Worm (Caenorhabditis elegans) whole organism, young adult: ENCODE data around the gene F21C10.4.

Source experiments
- C06A6.2 ChIP-seq: fragments of 200-800 bp; sonication (Bioruptor generic); conservative IDR thresholded peaks from 2 replicates; pipeline ENCODE4 v1.3.6; 2022; ENCODE audit warnings: missing genetic modification characterization, missing compliant biosample characterization
- D2030.7 ChIP-seq: fragments of 200-800 bp; sonication (Bioruptor generic); IDR thresholded peaks from 2 replicates; pipeline ENCODE4 v1.3.6; 2022; ENCODE audit warnings: missing genetic modification reagents, missing genetic modification characterization, missing compliant biosample characterization
- F37B4.10 ChIP-seq: fragments of 200-800 bp; sonication (Bioruptor generic); IDR thresholded peaks from 2 replicates; pipeline ENCODE4 v1.3.6; 2022; ENCODE audit warnings: missing genetic modification characterization, missing compliant biosample characterization
- F39B2.1 ChIP-seq: fragments of 200-800 bp; sonication (Bioruptor generic); IDR thresholded peaks from 2 replicates; pipeline ENCODE4 v1.3.6; 2022; ENCODE audit warnings: missing genetic modification reagents, missing genetic modification characterization, missing compliant biosample characterization
- F49E8.2 ChIP-seq: sonication (generic microtip); optimal IDR thresholded peaks from 3 replicates; lab custom pipeline; 2017; ENCODE audit warnings: missing genetic modification characterization, mild to moderate bottlenecking, missing compliant biosample characterization, antibody characterized with exemption, moderate library complexity; ENCODE audit not compliant: insufficient read depth
- K12H6.12 ChIP-seq: fragments of 200-800 bp; sonication (Bioruptor generic); optimal IDR thresholded peaks from 2 replicates; lab custom pipeline; 2018; ENCODE audit warnings: mild to moderate bottlenecking, missing genetic modification characterization, missing compliant biosample characterization
- Y53G8AR.9 ChIP-seq: fragments of 200-800 bp; sonication (Bioruptor generic); conservative IDR thresholded peaks from 2 replicates; pipeline ENCODE4 v1.3.6; 2022; ENCODE audit warnings: missing genetic modification reagents, missing genetic modification characterization, missing compliant biosample characterization
- Y95B8A.8 ChIP-seq: fragments of 200-800 bp; sonication (Bioruptor generic); IDR thresholded peaks from 2 replicates; pipeline ENCODE4 v1.3.6; 2022; ENCODE audit warnings: missing genetic modification reagents, missing genetic modification characterization, missing compliant biosample characterization
- akir-1 ChIP-seq: fragments of 200-800 bp; sonication (Bioruptor generic); optimal IDR thresholded peaks from 2 replicates; lab custom pipeline; 2018; ENCODE audit warnings: mild to moderate bottlenecking, missing genetic modification characterization, moderate library complexity, missing compliant biosample characterization
- aptf-2 ChIP-seq: fragments of 200-800 bp; sonication (Bioruptor generic); conservative IDR thresholded peaks from 2 replicates; pipeline ENCODE4 v1.3.6; 2022; ENCODE audit warnings: missing genetic modification reagents, missing genetic modification characterization, missing compliant biosample characterization
- aptf-3 ChIP-seq: fragments of 200-800 bp; sonication (Bioruptor generic); IDR thresholded peaks from 2 replicates; pipeline ENCODE4 v1.3.6; 2022; ENCODE audit warnings: missing genetic modification characterization, missing compliant biosample characterization
- ccch-3 ChIP-seq: fragments of 200-800 bp; sonication (Bioruptor generic); optimal IDR thresholded peaks from 2 replicates; lab custom pipeline; 2018; ENCODE audit warnings: mild to moderate bottlenecking, missing genetic modification characterization, missing compliant biosample characterization
- cebp-1 ChIP-seq, 2 experiments: fragments of 200-800 bp in 1 of 2; sonication (Bioruptor generic) in 1 of 2; sonication (generic microtip) in 1 of 2; IDR thresholded peaks in 1 of 2; optimal IDR thresholded peaks in 1 of 2; 2 replicates each; pipeline versions ENCODE4 v1.3.6 to Lab custom; 2017 to 2022; ENCODE audit warnings: missing compliant biosample characterization in 2 of 2, missing genetic modification characterization in 2 of 2, mild to moderate bottlenecking in 1 of 2, missing genetic modification reagents in 1 of 2, moderate library complexity in 1 of 2
- cebp-2 ChIP-seq: fragments of 200-800 bp; sonication (Bioruptor generic); IDR thresholded peaks from 2 replicates; pipeline ENCODE4 v1.3.6; 2022; ENCODE audit warnings: missing genetic modification characterization, missing compliant biosample characterization
- ceh-100 ChIP-seq: fragments of 200-800 bp; sonication (Bioruptor generic); IDR thresholded peaks from 2 replicates; pipeline ENCODE4 v1.3.6; 2022; ENCODE audit warnings: missing genetic modification reagents, missing genetic modification characterization, missing compliant biosample characterization
- ceh-40 ChIP-seq: fragments of 200-800 bp; sonication (Bioruptor generic); IDR thresholded peaks from 2 replicates; pipeline ENCODE4 v1.3.6; 2022; ENCODE audit warnings: missing genetic modification characterization, missing compliant biosample characterization
- ceh-79 ChIP-seq: sonication (generic microtip); optimal IDR thresholded peaks from 2 replicates; lab custom pipeline; 2017; ENCODE audit warnings: mild to moderate bottlenecking, missing genetic modification characterization, missing compliant biosample characterization
- chd-7 ChIP-seq: sonication (generic microtip); optimal IDR thresholded peaks from 2 replicates; lab custom pipeline; 2016; ENCODE audit warnings: mild to moderate bottlenecking, missing genetic modification characterization, moderate library complexity, missing compliant biosample characterization
- die-1 ChIP-seq: sonication (generic microtip); optimal IDR thresholded peaks from 2 replicates; lab custom pipeline; 2016; ENCODE audit warnings: missing genotype, mild to moderate bottlenecking, missing genetic modification characterization, missing compliant biosample characterization
- ekl-4 ChIP-seq: fragments of 200-800 bp; sonication (Bioruptor generic); IDR thresholded peaks from 2 replicates; pipeline ENCODE4 v1.3.6; 2022; ENCODE audit warnings: missing genetic modification reagents, missing genetic modification characterization, missing compliant biosample characterization
- ets-4 ChIP-seq: fragments of 200-800 bp; sonication (Bioruptor generic); optimal IDR thresholded peaks from 2 replicates; lab custom pipeline; 2018; ENCODE audit warnings: mild to moderate bottlenecking, missing genetic modification characterization, missing compliant biosample characterization
- hlh-12 ChIP-seq: sonication (generic microtip); optimal IDR thresholded peaks from 2 replicates; lab custom pipeline; 2016; ENCODE audit warnings: missing genetic modification characterization, missing compliant biosample characterization
- hmg-1.2 ChIP-seq: fragments of 200-800 bp; sonication (Bioruptor generic); IDR thresholded peaks from 2 replicates; pipeline ENCODE4 v1.3.6; 2022; ENCODE audit warnings: missing genetic modification reagents, missing genetic modification characterization, missing compliant biosample characterization
- hmg-20 ChIP-seq: fragments of 200-800 bp; sonication (Bioruptor generic); IDR thresholded peaks from 2 replicates; pipeline ENCODE4 v1.3.6; 2022; ENCODE audit warnings: missing genetic modification reagents, missing genetic modification characterization, missing compliant biosample characterization
- let-526 ChIP-seq: fragments of 200-800 bp; sonication (Bioruptor generic); IDR thresholded peaks from 2 replicates; pipeline ENCODE4 v1.3.6; 2022; ENCODE audit warnings: missing genetic modification reagents, missing genetic modification characterization, missing compliant biosample characterization
- lsl-1 ChIP-seq: fragments of 200-800 bp; sonication (Bioruptor generic); optimal IDR thresholded peaks from 2 replicates; lab custom pipeline; 2018; ENCODE audit warnings: mild to moderate bottlenecking, missing genetic modification characterization, moderate library complexity, missing compliant biosample characterization
- lsy-27 ChIP-seq: sonication (generic microtip); optimal IDR thresholded peaks from 2 replicates; lab custom pipeline; 2017; ENCODE audit warnings: missing genetic modification characterization, mild to moderate bottlenecking, missing compliant biosample characterization, antibody characterized with exemption, missing genotype, borderline replicate concordance; ENCODE audit not compliant: insufficient read depth
- madf-10 ChIP-seq: sonication (generic microtip); optimal IDR thresholded peaks from 2 replicates; lab custom pipeline; 2016; ENCODE audit warnings: mild to moderate bottlenecking, missing genetic modification characterization, missing compliant biosample characterization
- madf-3 ChIP-seq: fragments of 200-800 bp; sonication (Bioruptor generic); IDR thresholded peaks from 2 replicates; pipeline ENCODE4 v1.3.6; 2022; ENCODE audit warnings: missing genetic modification reagents, missing genetic modification characterization, missing compliant biosample characterization
- mcd-1 ChIP-seq: fragments of 200-800 bp; sonication (Bioruptor generic); IDR thresholded peaks from 2 replicates; pipeline ENCODE4 v1.3.6; 2022; ENCODE audit warnings: missing genetic modification reagents, missing genetic modification characterization, missing compliant biosample characterization
- mes-4 ChIP-seq: sonication (generic microtip); optimal IDR thresholded peaks from 2 replicates; lab custom pipeline; 2016; ENCODE audit warnings: missing genotype, missing genetic modification characterization, missing compliant biosample characterization
- mxl-1 ChIP-seq: sonication (generic microtip); optimal IDR thresholded peaks from 2 replicates; lab custom pipeline; 2016; ENCODE audit warnings: missing genetic modification characterization, missing compliant biosample characterization
- nfyb-1 ChIP-seq: fragments of 200-800 bp; sonication (Bioruptor generic); IDR thresholded peaks from 2 replicates; pipeline ENCODE4 v1.3.6; 2022; ENCODE audit warnings: missing genetic modification reagents, missing genetic modification characterization, missing compliant biosample characterization
- pbrm-1 ChIP-seq: fragments of 200-800 bp; sonication (Bioruptor generic); IDR thresholded peaks from 2 replicates; pipeline ENCODE4 v1.3.6; 2022; ENCODE audit warnings: missing genetic modification reagents, missing genetic modification characterization, missing compliant biosample characterization
- rcor-1 ChIP-seq: fragments of 200-800 bp; sonication (Bioruptor generic); IDR thresholded peaks from 2 replicates; pipeline ENCODE4 v1.3.6; 2022; ENCODE audit warnings: missing genetic modification reagents, missing genetic modification characterization, missing compliant biosample characterization
- sea-2 ChIP-seq: fragments of 200-800 bp; sonication (Bioruptor generic); IDR thresholded peaks from 2 replicates; pipeline ENCODE4 v1.3.6; 2022; ENCODE audit warnings: missing genetic modification characterization, missing compliant biosample characterization
- tbp1 ChIP-seq: fragments of 200-800 bp; sonication (Bioruptor generic); optimal IDR thresholded peaks from 2 replicates; lab custom pipeline; 2018; ENCODE audit warnings: mild to moderate bottlenecking, missing genetic modification characterization, missing compliant biosample characterization
- tbx-9 ChIP-seq: sonication (generic microtip); optimal IDR thresholded peaks from 2 replicates; lab custom pipeline; 2016; ENCODE audit warnings: borderline replicate concordance, missing genetic modification characterization, inconsistent platforms, missing compliant biosample characterization
- unc-62 ChIP-seq: fragments of 150-350 bp; optimal IDR thresholded peaks from 2 replicates; lab custom pipeline; 2014; ENCODE audit warnings: missing biosample characterization, missing genetic modification reagents, missing genetic modification characterization
- zim-3 ChIP-seq: sonication (generic microtip); optimal IDR thresholded peaks from 2 replicates; lab custom pipeline; 2017; ENCODE audit warnings: mild to moderate bottlenecking, missing genetic modification characterization, moderate library complexity, missing compliant biosample characterization

The F21C10.4 gene

DNA sequence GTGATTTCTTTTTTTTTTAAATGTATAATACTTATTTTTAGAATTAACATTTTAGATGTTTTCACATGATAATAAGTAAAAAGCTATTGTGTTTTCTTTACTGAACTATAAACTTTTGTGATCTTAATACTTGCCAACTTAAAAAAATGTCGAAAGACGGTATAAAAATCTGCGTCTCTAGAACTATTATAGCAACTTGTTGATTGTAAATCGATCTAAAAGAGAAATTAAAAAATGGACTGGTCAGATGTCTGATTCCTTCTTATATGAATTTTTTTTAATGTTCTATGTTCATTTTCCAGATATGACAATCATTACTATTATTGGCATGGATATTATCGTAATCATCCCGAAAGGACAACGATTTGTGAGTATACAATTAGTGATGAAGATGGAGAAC is 1.4 kb downstream of the F21C10.4 start, which contains the start of gene F21C10.3:
Gene F21C10.3, plus strand, starts transcription at position 301 of the 400 bp plus-strand sequence.
- no peak for TF ChIP-seq ccch-3
- no peak for TF ChIP-seq aptf-2 (GFP tag; lab: Robert Waterston, UW)
- TF ChIP-seq lsl-1 = no peak
- no peak for TF ChIP-seq F49E8.2 (tag; lab: Kevin White, UChicago)
- no peak for TF ChIP-seq ets-4
- TF ChIP-seq die-1 (tag; lab: Kevin White, UChicago) = no peak
- no peak for TF ChIP-seq zim-3 (tag; lab: Kevin White, UChicago)
- TF ChIP-seq aptf-3 (GFP tag; lab: Robert Waterston, UW) = no peak
- no peak for TF ChIP-seq sea-2 (GFP tag; lab: Robert Waterston, UW)
- TF ChIP-seq Y95B8A.8 = no peak
- TF ChIP-seq mxl-1 (tag; lab: Kevin White, UChicago) = no peak
- no peak for TF ChIP-seq ceh-40 (GFP tag; lab: Robert Waterston, UW)
- TF ChIP-seq cebp-2 = no peak
- no peak for TF ChIP-seq lsy-27 (tag; lab: Kevin White, UChicago)
- TF ChIP-seq, all 124 proteins: peak for 0

ce11 chrV:9128562-9128961 is 2.1 kb downstream of the F21C10.4 start:
- no peak for TF ChIP-seq Y53G8AR.9 (GFP tag; lab: Robert Waterston, UW)
- no peak for TF ChIP-seq K12H6.12 (tag; lab: Kevin White, UChicago)
- no peak for TF ChIP-seq ceh-100 (GFP tag; lab: Robert Waterston, UW)
- TF ChIP-seq rcor-1 (GFP tag; lab: Robert Waterston, UW) = no peak
- peak; percentile 71; the same call in 1 of the 2 replicates for TF ChIP-seq cebp-1 (GFP tag; IDR thresholded peaks at IDR 0.05; lab: Robert Waterston, UW)
- TF ChIP-seq cebp-1 (tag; optimal IDR thresholded peaks at IDR 0.05; lab: Kevin White, UChicago) = peak; percentile 92
- TF ChIP-seq ceh-79 (tag; lab: Kevin White, UChicago) = no peak
- no peak for TF ChIP-seq madf-10
- TF ChIP-seq nfyb-1 (GFP tag; lab: Robert Waterston, UW) = 0 out of 2 replicates have a peak, but pooled peaks have one; percentile 9
- TF ChIP-seq hlh-12 (tag; lab: Kevin White, UChicago) = no peak
- no peak for TF ChIP-seq aptf-3 (GFP tag; lab: Robert Waterston, UW)
- TF ChIP-seq mcd-1 (GFP tag; lab: Robert Waterston, UW) = no peak
- TF ChIP-seq hmg-1.2 (GFP tag; lab: Robert Waterston, UW) = peak; percentile 73; the same call in 1 of the 2 replicates

DNA sequence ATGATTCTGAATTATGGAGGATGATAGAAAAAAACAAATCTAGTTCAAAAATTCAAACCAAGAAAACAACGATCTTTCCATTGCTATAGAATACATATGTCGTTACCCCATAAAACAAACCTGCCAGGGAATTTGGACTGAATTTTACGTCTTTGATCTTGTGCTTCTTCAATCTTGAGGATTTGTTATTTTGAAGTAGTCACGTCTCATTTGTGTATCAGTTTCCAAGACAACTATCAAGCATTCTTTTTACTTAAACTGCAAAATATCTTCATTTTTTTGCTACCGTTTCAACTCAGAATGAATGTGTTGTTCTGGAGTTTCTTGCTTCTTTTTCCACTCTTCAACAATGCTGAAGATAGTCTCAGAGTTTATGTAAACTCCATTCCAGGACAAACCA is 4.3 kb downstream of the F21C10.4 start, which contains the start of gene F21C10.19:
Gene F21C10.19, plus strand, starts transcription at position 301 of the 400 bp plus-strand sequence.
- no peak for TF ChIP-seq F37B4.10 (GFP tag; lab: Robert Waterston, UW)
- no peak for TF ChIP-seq let-526 (GFP tag; lab: Robert Waterston, UW)
- TF ChIP-seq pbrm-1 (GFP tag; lab: Robert Waterston, UW) = no peak
- no peak for TF ChIP-seq hmg-1.2 (GFP tag; lab: Robert Waterston, UW)
- TF ChIP-seq unc-62 = no peak
- TF ChIP-seq tbx-9 (tag; lab: Kevin White, UChicago) = no peak

DNA sequence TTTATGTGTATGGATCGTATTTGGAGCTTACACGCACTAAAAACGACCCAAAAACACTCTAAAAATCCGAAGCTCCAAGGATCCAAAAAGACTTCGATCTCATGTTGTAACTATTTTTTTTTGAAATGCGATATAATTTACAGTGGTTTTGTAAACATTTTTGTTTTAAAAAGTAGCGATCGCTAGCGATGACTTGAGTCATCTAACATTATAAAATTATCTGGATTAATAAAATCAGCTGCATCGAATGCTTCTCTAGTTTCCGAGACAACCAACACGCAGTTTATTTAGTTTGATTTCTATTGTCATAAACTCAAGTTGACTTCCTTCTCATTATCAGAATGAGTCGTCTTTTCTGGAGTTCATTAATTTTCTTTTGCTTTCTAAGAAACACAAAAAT is 5.6 kb downstream of the F21C10.4 start, which contains the start of gene F21C10.1:
Gene F21C10.1, plus strand, starts transcription at position 301 of the 400 bp plus-strand sequence.
- TF ChIP-seq cebp-1 (GFP tag; IDR thresholded peaks at IDR 0.05; lab: Robert Waterston, UW) = no peak
- no peak for TF ChIP-seq cebp-1 (tag; optimal IDR thresholded peaks at IDR 0.05; lab: Kevin White, UChicago)
- no peak for TF ChIP-seq ekl-4
- TF ChIP-seq tbx-9 (tag; lab: Kevin White, UChicago) = no peak

DNA sequence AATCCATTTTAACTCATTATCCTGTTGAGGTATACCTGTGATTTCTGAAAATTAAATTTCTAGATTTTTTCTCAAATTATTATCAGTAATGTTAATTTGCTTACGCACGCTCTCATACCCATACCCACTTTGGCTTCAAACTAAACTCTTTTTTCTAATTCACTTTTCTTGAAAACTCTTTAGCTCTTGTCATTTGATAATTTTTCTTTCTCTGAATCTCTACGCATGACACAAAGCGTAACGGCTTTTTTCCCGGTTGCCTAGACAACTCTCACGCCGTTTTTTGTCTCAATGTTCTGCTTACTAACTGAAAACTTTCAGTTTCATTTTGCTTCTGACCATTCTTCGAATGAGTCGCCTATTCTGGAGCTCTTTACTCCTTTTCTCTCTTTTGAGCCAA is 7.5 kb downstream of the F21C10.4 start, which contains the start of gene B0222.1:
Gene B0222.1, plus strand, starts transcription at position 306 of the 400 bp plus-strand sequence.
- no peak for TF ChIP-seq chd-7
- TF ChIP-seq tbp1 = no peak
- TF ChIP-seq mes-4 (tag; lab: Kevin White, UChicago) = no peak
- TF ChIP-seq ceh-100 (GFP tag; lab: Robert Waterston, UW) = no peak
- TF ChIP-seq Y53G8AR.9 (GFP tag; lab: Robert Waterston, UW) = no peak
- TF ChIP-seq akir-1 = no peak
- TF ChIP-seq madf-3 (GFP tag; lab: Robert Waterston, UW) = no peak
- TF ChIP-seq D2030.7 = no peak
- no peak for TF ChIP-seq hmg-20
- TF ChIP-seq C06A6.2 = no peak
- TF ChIP-seq F39B2.1 (GFP tag; lab: Robert Waterston, UW) = no peak
